Worm (Caenorhabditis elegans) whole organism, young adult: Measurements from ENCODE around the gene atp-2.

ENCODE experiments used
- B0035.1 ChIP-seq: sonication (generic microtip); optimal IDR thresholded peaks from 2 replicates; lab custom pipeline; 2016; ENCODE audit warnings: missing genetic modification characterization, mild to moderate bottlenecking, missing compliant biosample characterization, missing genotype, missing genetic modification reagents
- C17E4.6 ChIP-seq: fragments of 200-800 bp; sonication (Bioruptor generic); IDR thresholded peaks from 2 replicates; pipeline ENCODE4 v1.3.6; 2022; ENCODE audit warnings: missing genetic modification reagents, missing genetic modification characterization, missing compliant biosample characterization
- F10E7.11 ChIP-seq: sonication (generic microtip); optimal IDR thresholded peaks from 2 replicates; lab custom pipeline; 2017; ENCODE audit warnings: mild to moderate bottlenecking, missing genetic modification characterization, moderate library complexity, missing compliant biosample characterization
- F39B2.1 ChIP-seq: fragments of 200-800 bp; sonication (Bioruptor generic); IDR thresholded peaks from 2 replicates; pipeline ENCODE4 v1.3.6; 2022; ENCODE audit warnings: missing genetic modification reagents, missing genetic modification characterization, missing compliant biosample characterization
- F49E8.2 ChIP-seq: sonication (generic microtip); optimal IDR thresholded peaks from 3 replicates; lab custom pipeline; 2017; ENCODE audit warnings: missing genetic modification characterization, mild to moderate bottlenecking, missing compliant biosample characterization, antibody characterized with exemption, moderate library complexity; ENCODE audit not compliant: insufficient read depth
- F55B11.4 ChIP-seq: sonication (generic microtip); optimal IDR thresholded peaks from 2 replicates; lab custom pipeline; 2016; ENCODE audit warnings: missing compliant biosample characterization, missing genetic modification characterization, borderline replicate concordance; ENCODE audit not compliant: insufficient read depth
- K11D2.4 ChIP-seq: fragments of 200-800 bp; sonication (Bioruptor generic); IDR thresholded peaks from 2 replicates; pipeline ENCODE4 v1.3.6; 2022; ENCODE audit warnings: missing genetic modification reagents, missing genetic modification characterization, missing compliant biosample characterization
- K12H6.12 ChIP-seq: fragments of 200-800 bp; sonication (Bioruptor generic); optimal IDR thresholded peaks from 2 replicates; lab custom pipeline; 2018; ENCODE audit warnings: mild to moderate bottlenecking, missing genetic modification characterization, missing compliant biosample characterization
- Y53G8AR.9 ChIP-seq: fragments of 200-800 bp; sonication (Bioruptor generic); conservative IDR thresholded peaks from 2 replicates; pipeline ENCODE4 v1.3.6; 2022; ENCODE audit warnings: missing genetic modification reagents, missing genetic modification characterization, missing compliant biosample characterization
- Y95B8A.8 ChIP-seq: fragments of 200-800 bp; sonication (Bioruptor generic); IDR thresholded peaks from 2 replicates; pipeline ENCODE4 v1.3.6; 2022; ENCODE audit warnings: missing genetic modification reagents, missing genetic modification characterization, missing compliant biosample characterization
- aptf-2 ChIP-seq: fragments of 200-800 bp; sonication (Bioruptor generic); conservative IDR thresholded peaks from 2 replicates; pipeline ENCODE4 v1.3.6; 2022; ENCODE audit warnings: missing genetic modification reagents, missing genetic modification characterization, missing compliant biosample characterization
- atf-7 ChIP-seq: sonication (generic microtip); optimal IDR thresholded peaks from 2 replicates; lab custom pipeline; 2017; ENCODE audit warnings: mild to moderate bottlenecking, missing genetic modification characterization, missing compliant biosample characterization
- athp-1 ChIP-seq: sonication (generic microtip); optimal IDR thresholded peaks from 2 replicates; lab custom pipeline; 2017; ENCODE audit warnings: mild to moderate bottlenecking, missing genetic modification characterization, missing compliant biosample characterization
- cebp-1 ChIP-seq, 2 experiments: fragments of 200-800 bp in 1 of 2; sonication (Bioruptor generic) in 1 of 2; sonication (generic microtip) in 1 of 2; IDR thresholded peaks in 1 of 2; optimal IDR thresholded peaks in 1 of 2; 2 replicates each; pipeline versions ENCODE4 v1.3.6 to Lab custom; 2017 to 2022; ENCODE audit warnings: missing compliant biosample characterization in 2 of 2, missing genetic modification characterization in 2 of 2, mild to moderate bottlenecking in 1 of 2, missing genetic modification reagents in 1 of 2, moderate library complexity in 1 of 2
- cebp-2 ChIP-seq: fragments of 200-800 bp; sonication (Bioruptor generic); IDR thresholded peaks from 2 replicates; pipeline ENCODE4 v1.3.6; 2022; ENCODE audit warnings: missing genetic modification characterization, missing compliant biosample characterization
- ceh-79 ChIP-seq: sonication (generic microtip); optimal IDR thresholded peaks from 2 replicates; lab custom pipeline; 2017; ENCODE audit warnings: mild to moderate bottlenecking, missing genetic modification characterization, missing compliant biosample characterization
- ceh-91 ChIP-seq: fragments of 200-800 bp; sonication (Bioruptor generic); IDR thresholded peaks from 2 replicates; pipeline ENCODE4 v1.3.6; 2022; ENCODE audit warnings: missing genetic modification reagents, missing genetic modification characterization, missing compliant biosample characterization
- dox-1 ChIP-seq: fragments of 200-800 bp; sonication (Bioruptor generic); IDR thresholded peaks from 2 replicates; pipeline ENCODE4 v1.3.6; 2022; ENCODE audit warnings: missing genetic modification reagents, missing genetic modification characterization, missing compliant biosample characterization
- egrh-3 ChIP-seq: fragments of 200-800 bp; sonication (Bioruptor generic); IDR thresholded peaks from 2 replicates; pipeline ENCODE4 v1.3.6; 2022; ENCODE audit warnings: missing genetic modification reagents, missing genetic modification characterization, missing compliant biosample characterization
- hlh-26 ChIP-seq: fragments of 200-800 bp; sonication (Bioruptor generic); conservative IDR thresholded peaks from 2 replicates; pipeline ENCODE4 v1.3.6; 2022; ENCODE audit warnings: missing genetic modification reagents, missing genetic modification characterization, missing compliant biosample characterization
- hmg-20 ChIP-seq: fragments of 200-800 bp; sonication (Bioruptor generic); IDR thresholded peaks from 2 replicates; pipeline ENCODE4 v1.3.6; 2022; ENCODE audit warnings: missing genetic modification reagents, missing genetic modification characterization, missing compliant biosample characterization
- hsf-1 ChIP-seq: fragments of 200-800 bp; sonication (Bioruptor generic); IDR thresholded peaks from 2 replicates; pipeline ENCODE4 v1.3.6; 2022; ENCODE audit warnings: missing genetic modification reagents, missing genetic modification characterization, missing compliant biosample characterization
- lag-1 ChIP-seq: fragments of 200-800 bp; sonication (Bioruptor generic); IDR thresholded peaks from 2 replicates; pipeline ENCODE4 v1.3.6; 2022; ENCODE audit warnings: missing genetic modification reagents, missing genetic modification characterization, missing compliant biosample characterization
- let-526 ChIP-seq: fragments of 200-800 bp; sonication (Bioruptor generic); IDR thresholded peaks from 2 replicates; pipeline ENCODE4 v1.3.6; 2022; ENCODE audit warnings: missing genetic modification reagents, missing genetic modification characterization, missing compliant biosample characterization
- let-607 ChIP-seq, 2 experiments: fragments of 200-800 bp in 1 of 2; sonication (Bioruptor generic) in 1 of 2; sonication (generic microtip) in 1 of 2; optimal IDR thresholded peaks; 2 replicates each; lab custom pipeline; 2016 to 2018; ENCODE audit warnings: mild to moderate bottlenecking in 2 of 2, missing compliant biosample characterization in 2 of 2, missing genetic modification characterization in 2 of 2, moderate library complexity in 2 of 2, missing genotype in 1 of 2
- lin-26 ChIP-seq: fragments of 200-800 bp; sonication (Bioruptor generic); IDR thresholded peaks from 2 replicates; pipeline ENCODE4 v1.3.6; 2022; ENCODE audit warnings: missing genetic modification reagents, missing genetic modification characterization, missing compliant biosample characterization
- lin-35 ChIP-seq, 3 experiments: fragments of 150-350 bp in 2 of 3; sonication (generic microtip) in 1 of 3; optimal IDR thresholded peaks; 2 replicates each; lab custom pipeline; 2014 to 2018; ENCODE audit warnings: missing biosample characterization in 3 of 3, missing genetic modification characterization in 3 of 3, missing genetic modification reagents in 3 of 3
- lin-40 ChIP-seq: sonication (generic microtip); optimal IDR thresholded peaks from 2 replicates; lab custom pipeline; 2016; ENCODE audit warnings: missing genetic modification characterization, mild to moderate bottlenecking, missing compliant biosample characterization, missing genotype, missing genetic modification reagents
- lin-54 ChIP-seq: fragments of 200-800 bp; sonication (Bioruptor generic); optimal IDR thresholded peaks from 2 replicates; lab custom pipeline; 2018; ENCODE audit warnings: mild to moderate bottlenecking, missing genetic modification characterization, missing compliant biosample characterization
- lsl-1 ChIP-seq: fragments of 200-800 bp; sonication (Bioruptor generic); optimal IDR thresholded peaks from 2 replicates; lab custom pipeline; 2018; ENCODE audit warnings: mild to moderate bottlenecking, missing genetic modification characterization, moderate library complexity, missing compliant biosample characterization
- madf-10 ChIP-seq: sonication (generic microtip); optimal IDR thresholded peaks from 2 replicates; lab custom pipeline; 2016; ENCODE audit warnings: mild to moderate bottlenecking, missing genetic modification characterization, missing compliant biosample characterization
- madf-8 ChIP-seq: fragments of 200-800 bp; sonication (Bioruptor generic); conservative IDR thresholded peaks from 2 replicates; pipeline ENCODE4 v1.3.6; 2022; ENCODE audit warnings: missing genetic modification reagents, missing genetic modification characterization, missing compliant biosample characterization
- mel-28 ChIP-seq: sonication (generic microtip); optimal IDR thresholded peaks from 2 replicates; lab custom pipeline; 2016; ENCODE audit warnings: borderline replicate concordance, mild to moderate bottlenecking, missing genetic modification characterization, missing compliant biosample characterization
- mxl-1 ChIP-seq: sonication (generic microtip); optimal IDR thresholded peaks from 2 replicates; lab custom pipeline; 2016; ENCODE audit warnings: missing genetic modification characterization, missing compliant biosample characterization
- nfyb-1 ChIP-seq: fragments of 200-800 bp; sonication (Bioruptor generic); IDR thresholded peaks from 2 replicates; pipeline ENCODE4 v1.3.6; 2022; ENCODE audit warnings: missing genetic modification reagents, missing genetic modification characterization, missing compliant biosample characterization
- nhr-27 ChIP-seq: fragments of 200-800 bp; sonication (Bioruptor generic); optimal IDR thresholded peaks from 2 replicates; lab custom pipeline; 2018; ENCODE audit warnings: mild to moderate bottlenecking, missing genetic modification characterization, moderate library complexity, missing compliant biosample characterization
- sea-2 ChIP-seq: fragments of 200-800 bp; sonication (Bioruptor generic); IDR thresholded peaks from 2 replicates; pipeline ENCODE4 v1.3.6; 2022; ENCODE audit warnings: missing genetic modification characterization, missing compliant biosample characterization
- snpc-4 ChIP-seq, 5 experiments: fragments of 150-350 bp in 1 of 5; sonication (generic microtip) in 4 of 5; optimal IDR thresholded peaks; 2 replicates each; lab custom pipeline; 2014 to 2018; ENCODE audit warnings: missing genetic modification characterization in 5 of 5, missing biosample characterization in 3 of 5, antibody characterized with exemption in 2 of 5, mild to moderate bottlenecking in 2 of 5, missing compliant biosample characterization in 2 of 5, missing genotype in 2 of 5, moderate library complexity in 2 of 5, missing genetic modification reagents in 1 of 5
- somi-1 ChIP-seq: fragments of 200-800 bp; sonication (Bioruptor generic); optimal IDR thresholded peaks from 2 replicates; lab custom pipeline; 2018; ENCODE audit warnings: mild to moderate bottlenecking, missing genetic modification characterization, missing compliant biosample characterization
- tlf-1 ChIP-seq: fragments of 200-800 bp; sonication (Bioruptor generic); optimal IDR thresholded peaks from 2 replicates; lab custom pipeline; 2018; ENCODE audit warnings: mild to moderate bottlenecking, missing genetic modification characterization, missing compliant biosample characterization
- zim-3 ChIP-seq: sonication (generic microtip); optimal IDR thresholded peaks from 2 replicates; lab custom pipeline; 2017; ENCODE audit warnings: mild to moderate bottlenecking, missing genetic modification characterization, moderate library complexity, missing compliant biosample characterization
- ztf-26 ChIP-seq: sonication (generic microtip); optimal IDR thresholded peaks from 2 replicates; lab custom pipeline; 2017; ENCODE audit warnings: missing genetic modification characterization, missing compliant biosample characterization
- ztf-6 ChIP-seq: fragments of 200-800 bp; sonication (Bioruptor generic); IDR thresholded peaks from 2 replicates; pipeline ENCODE4 v1.3.6; 2022; ENCODE audit warnings: missing genetic modification reagents, missing genetic modification characterization, missing compliant biosample characterization

The atp-2 gene

ce11 chrIII:5208992-5209391 lies 19.2 kb upstream of the atp-2 start, which contains the start of gene syx-16 (continued):
- TF ChIP-seq hmg-20 (GFP tag; lab: Robert Waterston, UW), result no peak
- no peak for TF ChIP-seq hsf-1 (GFP tag; lab: Robert Waterston, UW)
- TF ChIP-seq F49E8.2 (tag; lab: Kevin White, UChicago), result no peak
- TF ChIP-seq tlf-1, result no peak
- TF ChIP-seq ztf-6 (GFP tag; lab: Robert Waterston, UW), result no peak
- TF ChIP-seq cebp-1 (GFP tag; IDR thresholded peaks at IDR 0.05; lab: Robert Waterston, UW), result no peak
- TF ChIP-seq cebp-1 (tag; optimal IDR thresholded peaks at IDR 0.05; lab: Kevin White, UChicago), result no peak
- TF ChIP-seq hlh-26 (GFP tag; lab: Robert Waterston, UW), result no peak
- peak; percentile 27; the same call in 1 of the 2 replicates for TF ChIP-seq dox-1 (GFP tag; lab: Robert Waterston, UW)
- no peak for TF ChIP-seq sea-2
- TF ChIP-seq Y95B8A.8, result no peak

- TF ChIP-seq lin-40 (tag; lab: Kevin White, UChicago), result no peak
- TF ChIP-seq let-526 (GFP tag; lab: Robert Waterston, UW), result no peak
- no peak for TF ChIP-seq F55B11.4 (tag; lab: Kevin White, UChicago)
- TF ChIP-seq ceh-91 (GFP tag; lab: Robert Waterston, UW), result no peak
- TF ChIP-seq mxl-1 (tag; lab: Kevin White, UChicago), result no peak
- TF ChIP-seq F39B2.1 (GFP tag; lab: Robert Waterston, UW), result no peak
- no peak for TF ChIP-seq zim-3 (tag; lab: Kevin White, UChicago)
- no peak for TF ChIP-seq hsf-1 (GFP tag; lab: Robert Waterston, UW)
- no peak for TF ChIP-seq Y53G8AR.9
- TF ChIP-seq mel-28 (tag; lab: Kevin White, UChicago), result no peak
- TF ChIP-seq B0035.1, result no peak
- TF ChIP-seq snpc-4 (GFP tag; optimal IDR thresholded peaks at IDR 0.05; lab: Kevin White, UChicago), result no peak
- no peak for TF ChIP-seq snpc-4 (tag; optimal IDR thresholded peaks at IDR 0.05; lab: Kevin White, UChicago)
- no peak for TF ChIP-seq ztf-6 (GFP tag; lab: Robert Waterston, UW)
- TF ChIP-seq nhr-27, result no peak
- TF ChIP-seq F10E7.11, result no peak
Measured at ce11 chrIII:5210269-5210668, 17.9 kb upstream of the atp-2 start.

- peak; percentile 46 for TF ChIP-seq nhr-27
- peak; percentile 69 for TF ChIP-seq lsl-1 (GFP tag; lab: Kevin White, UChicago)
- peak; percentile 22 for TF ChIP-seq F49E8.2 (tag; lab: Kevin White, UChicago)
- peak; percentile 44 for TF ChIP-seq somi-1 (GFP tag; lab: Kevin White, UChicago)
- TF ChIP-seq lin-54 (GFP tag; lab: Kevin White, UChicago), result peak; percentile 65
- TF ChIP-seq lag-1 (GFP tag; lab: Robert Waterston, UW), result 0 out of 2 replicates have a peak, but pooled peaks have one; percentile 68
- TF ChIP-seq Y95B8A.8, result peak; percentile 73; the same call in 1 of the 2 replicates
- TF ChIP-seq aptf-2 (GFP tag; lab: Robert Waterston, UW), result 0 out of 2 replicates have a peak, but pooled peaks have one; percentile 24
- peak; percentile 38 for TF ChIP-seq ceh-79 (tag; lab: Kevin White, UChicago)
- TF ChIP-seq atf-7 (tag; lab: Kevin White, UChicago), result peak; percentile 71
- peak; percentile 50 for TF ChIP-seq madf-8 (GFP tag; lab: Robert Waterston, UW)
- TF ChIP-seq cebp-2 (GFP tag; lab: Robert Waterston, UW), result 0 out of 2 replicates have a peak, but pooled peaks have one; percentile 75
- peak; percentile 80 for TF ChIP-seq egrh-3
- peak; percentile 89 for TF ChIP-seq nfyb-1 (GFP tag; lab: Robert Waterston, UW)
- TF ChIP-seq lin-26 (GFP tag; lab: Robert Waterston, UW), result peak; percentile 88
- peak in 1 of 3 experiments; percentile 20 for TF ChIP-seq lin-35 (GFP tag; optimal IDR thresholded peaks at IDR 0.05; lab: Kevin White, UChicago)
- TF ChIP-seq ztf-26 (tag; lab: Kevin White, UChicago), result peak; percentile 79
- TF ChIP-seq K11D2.4, result peak; percentile 69
- TF ChIP-seq C17E4.6, result peak; percentile 68; the same call in 1 of the 2 replicates
- peak; percentile 48 to 60 for TF ChIP-seq let-607 (tag; optimal IDR thresholded peaks at IDR 0.05; lab: Kevin White, UChicago)
- TF ChIP-seq madf-10 (tag; lab: Kevin White, UChicago), result peak; percentile 80
- TF ChIP-seq B0035.1, result peak; percentile 40
- peak; percentile 57 for TF ChIP-seq athp-1 (tag; lab: Kevin White, UChicago)
- TF ChIP-seq K12H6.12, result peak; percentile 78
Measured at ce11 chrIII:5211137-5211648, 17.0 kb upstream of the atp-2 start.
